Worm (Caenorhabditis elegans): ENCODE measurements around the gene syf-3.

syf-3 gene

ce11 chrV:5917707-5918106, 22.1 kb upstream of the syf-3 start, which contains the start of gene lrpr-1:
Gene lrpr-1, minus strand, starts transcription at chrV:5917891.
- TF ChIP-seq aly-2 (tag; optimal IDR thresholded peaks at IDR 0.05), result no peak
- TF ChIP-seq nhr-76 (tag; optimal IDR thresholded peaks at IDR 0.05), result peak; percentile 47
- peak; percentile 82 for TF ChIP-seq nhr-23 (tag; optimal IDR thresholded peaks at IDR 0.05)
- TF ChIP-seq nfya-1 (tag; optimal IDR thresholded peaks at IDR 0.05; ENCODE audit: insufficient read depth), result peak; percentile 71
- no peak for TF ChIP-seq ztf-4 (tag; optimal IDR thresholded peaks at IDR 0.05)
- no peak for TF ChIP-seq nhr-237 (tag; optimal IDR thresholded peaks at IDR 0.05)
- TF ChIP-seq elt-2 (tag; optimal IDR thresholded peaks at IDR 0.05), result no peak
- TF ChIP-seq pha-4 (tag; optimal IDR thresholded peaks at IDR 0.05), result no peak
- no peak for TF ChIP-seq fos-1 (tag; optimal IDR thresholded peaks at IDR 0.05)
- no peak for TF ChIP-seq fkh-10 (GFP tag; optimal IDR thresholded peaks at IDR 0.05)
- peak; percentile 37 for TF ChIP-seq egl-5 (tag; optimal IDR thresholded peaks at IDR 0.05)
- TF ChIP-seq jun-1 (tag; optimal IDR thresholded peaks at IDR 0.05), result peak; percentile 42
- TF ChIP-seq lsy-12 (tag; optimal IDR thresholded peaks at IDR 0.05), result peak; percentile 80
- no peak for TF ChIP-seq ceh-9 (tag; optimal IDR thresholded peaks at IDR 0.05)
- peak; percentile 56 for TF ChIP-seq fkh-2 (tag; optimal IDR thresholded peaks at IDR 0.05)
- TF ChIP-seq nhr-28 (tag; optimal IDR thresholded peaks at IDR 0.05), result no peak
- peak; percentile 95 for TF ChIP-seq nhr-43 (tag; optimal IDR thresholded peaks at IDR 0.05; ENCODE audit: poor library complexity, severe bottlenecking)
- TF ChIP-seq ama-1 (optimal IDR thresholded peaks at IDR 0.05), result no peak
- TF ChIP-seq hmg-11 (tag; optimal IDR thresholded peaks at IDR 0.05), result peak; percentile 56
- TF ChIP-seq ceh-16 (tag; optimal IDR thresholded peaks at IDR 0.05), result no peak
- peak; percentile 48 for TF ChIP-seq ceh-82 (tag; optimal IDR thresholded peaks at IDR 0.05)
- TF ChIP-seq lin-15B (tag; optimal IDR thresholded peaks at IDR 0.05), result peak; percentile 76
- peak; percentile 50 for TF ChIP-seq pqm-1 (tag; optimal IDR thresholded peaks at IDR 0.05)
- no peak for TF ChIP-seq ZK546.5 (tag; optimal IDR thresholded peaks at IDR 0.05)
- TF ChIP-seq mml-1 (tag; optimal IDR thresholded peaks at IDR 0.05), result no peak
- no peak for TF ChIP-seq nhr-67 (tag; optimal IDR thresholded peaks at IDR 0.05)
- TF ChIP-seq tbx-2 (tag; optimal IDR thresholded peaks at IDR 0.05), result no peak
- peak; percentile 30 for TF ChIP-seq nhr-25 (tag; optimal IDR thresholded peaks at IDR 0.05)
- TF ChIP-seq R02D3.7 (tag; optimal IDR thresholded peaks at IDR 0.05), result peak; percentile 71
- TF ChIP-seq unc-62 (GFP tag; optimal IDR thresholded peaks at IDR 0.05), result no peak
- peak; percentile 34 for TF ChIP-seq lin-39 (tag; optimal IDR thresholded peaks at IDR 0.05)
- no peak for TF ChIP-seq snpc-4 (tag; optimal IDR thresholded peaks at IDR 0.05)
- TF ChIP-seq skn-1 (tag; optimal IDR thresholded peaks at IDR 0.05), result peak; percentile 59
- peak; percentile 52 for TF ChIP-seq ceh-28 (tag; optimal IDR thresholded peaks at IDR 0.05)
- no peak for TF ChIP-seq ztf-11 (tag; optimal IDR thresholded peaks at IDR 0.05)

ce11 chrV:5919887-5920286, 19.9 kb upstream of the syf-3 start, which contains the start of gene C04E6.12:
Gene C04E6.12, minus strand, starts transcription at chrV:5919987.
- TF ChIP-seq fkh-10 (GFP tag; optimal IDR thresholded peaks at IDR 0.05), result no peak
- no peak for TF ChIP-seq egl-5 (tag; optimal IDR thresholded peaks at IDR 0.05)
- TF ChIP-seq hmg-11 (tag; optimal IDR thresholded peaks at IDR 0.05), result no peak
- TF ChIP-seq ZK546.5 (tag; optimal IDR thresholded peaks at IDR 0.05), result no peak
- TF ChIP-seq ceh-82 (tag; optimal IDR thresholded peaks at IDR 0.05), result no peak
- no peak for TF ChIP-seq unc-62 (GFP tag; optimal IDR thresholded peaks at IDR 0.05)
- no peak for TF ChIP-seq mdl-1 (tag; optimal IDR thresholded peaks at IDR 0.05)

ce11 chrV:5921761-5922160, 18.1 kb upstream of the syf-3 start:
- TF ChIP-seq aly-2 (tag; optimal IDR thresholded peaks at IDR 0.05) (no peak), nhr-11 (tag; optimal IDR thresholded peaks at IDR 0.05) (peak; percentile 6)

ce11 chrV:5922236-5922635, 17.6 kb upstream of the syf-3 start, which contains the start of gene srsx-18:
Gene srsx-18, plus strand, starts transcription at chrV:5922536.
- no peak for TF ChIP-seq eor-1 (tag; optimal IDR thresholded peaks at IDR 0.05)
- no peak for TF ChIP-seq ceh-82 (tag; optimal IDR thresholded peaks at IDR 0.05)
- no peak for TF ChIP-seq egl-27 (tag; optimal IDR thresholded peaks at IDR 0.05)
- TF ChIP-seq ceh-16 (tag; optimal IDR thresholded peaks at IDR 0.05), result no peak
